Worm (Caenorhabditis elegans): Measurements from ENCODE around the gene Y37H2A.13.

ce11 chrV:18098387-18098786 is 44.3 kb upstream of the Y37H2A.13 start, which contains the start of gene par-4:
- no peak for TF ChIP-seq unc-62 (GFP tag; optimal IDR thresholded peaks at IDR 0.05)
- TF ChIP-seq gei-17 (GFP tag; optimal IDR thresholded peaks at IDR 0.05), result no peak
- TF ChIP-seq ekl-4 (GFP tag; IDR thresholded peaks at IDR 0.05), result no peak
- TF ChIP-seq F10E7.11 (tag; optimal IDR thresholded peaks at IDR 0.05), result no peak
- no peak for TF ChIP-seq tbp1 (GFP tag; optimal IDR thresholded peaks at IDR 0.05)
- no peak for TF ChIP-seq ama-1 (optimal IDR thresholded peaks at IDR 0.05)
- no peak for TF ChIP-seq ama-1 (GFP tag; optimal IDR thresholded peaks at IDR 0.05)
- TF ChIP-seq T26A5.8 (tag; optimal IDR thresholded peaks at IDR 0.05), result no peak
- TF ChIP-seq F52B5.7 (tag; optimal IDR thresholded peaks at IDR 0.05), result no peak
- TF ChIP-seq tlf-1 (GFP tag; optimal IDR thresholded peaks at IDR 0.05), result no peak
- no peak for TF ChIP-seq hmg-20 (GFP tag; IDR thresholded peaks at IDR 0.05)
- TF ChIP-seq Y95B8A.8 (GFP tag; IDR thresholded peaks at IDR 0.05), result no peak
- TF ChIP-seq ceh-40 (GFP tag; IDR thresholded peaks at IDR 0.05), result no peak
- no peak for TF ChIP-seq ztf-18 (tag; optimal IDR thresholded peaks at IDR 0.05)

Data from whole organism, young adult.